Worm (Caenorhabditis elegans) whole organism, L3 larva: Measurements from ENCODE around the gene nspb-11.

Experiments
- ama-1 ChIP-seq: fragments of 150-350 bp; optimal IDR thresholded peaks from 2 replicates; lab custom pipeline; 2018
- lin-39 ChIP-seq: fragments of 150-350 bp; optimal IDR thresholded peaks from 2 replicates; lab custom pipeline; 2018; ENCODE audit warnings: missing biosample characterization, missing genetic modification reagents, missing genetic modification characterization
- mdl-1 ChIP-seq: fragments of 150-350 bp; optimal IDR thresholded peaks from 2 replicates; lab custom pipeline; 2014; ENCODE audit warnings: missing biosample characterization, missing genetic modification characterization
- nhr-12 ChIP-seq: fragments of 150-350 bp; optimal IDR thresholded peaks from 2 replicates; lab custom pipeline; 2014; ENCODE audit warnings: missing biosample characterization, missing genetic modification characterization
- nhr-23 ChIP-seq: fragments of 150-350 bp; optimal IDR thresholded peaks from 2 replicates; lab custom pipeline; 2014; ENCODE audit warnings: missing biosample characterization, missing genetic modification reagents, missing genetic modification characterization
- nhr-237 ChIP-seq: fragments of 150-350 bp; optimal IDR thresholded peaks from 2 replicates; lab custom pipeline; 2014; ENCODE audit warnings: missing biosample characterization, missing genetic modification characterization
- nhr-28 ChIP-seq: fragments of 150-350 bp; optimal IDR thresholded peaks from 2 replicates; lab custom pipeline; 2014; ENCODE audit warnings: missing biosample characterization, missing genetic modification characterization
- nhr-76 ChIP-seq: fragments of 150-350 bp; sonication (generic microtip); optimal IDR thresholded peaks from 5 replicates; lab custom pipeline; 2014; ENCODE audit warnings: missing biosample characterization, missing genetic modification characterization
- pqm-1 ChIP-seq: fragments of 150-350 bp; optimal IDR thresholded peaks from 2 replicates; lab custom pipeline; 2017; ENCODE audit warnings: missing biosample characterization, missing genetic modification characterization, inconsistent platforms
- snpc-4 ChIP-seq: fragments of 150-350 bp; optimal IDR thresholded peaks from 2 replicates; lab custom pipeline; 2014; ENCODE audit warnings: missing biosample characterization, missing genetic modification characterization
- unc-62 ChIP-seq: fragments of 150-350 bp; sonication (generic microtip); optimal IDR thresholded peaks from 4 replicates; lab custom pipeline; 2014; ENCODE audit warnings: missing biosample characterization, missing genetic modification reagents, missing genetic modification characterization

- TF ChIP-seq nhr-237 (tag; lab: Kevin White, UChicago): no peak
- TF ChIP-seq nhr-12: no peak
- TF ChIP-seq nhr-23 (tag; lab: Kevin White, UChicago): no peak
- TF ChIP-seq lin-39 (tag; lab: Kevin White, UChicago): no peak
- no peak for TF ChIP-seq mdl-1 (tag; lab: Kevin White, UChicago)
- no peak for TF ChIP-seq snpc-4 (tag; lab: Kevin White, UChicago)
- TF ChIP-seq ama-1 (lab: Kevin White, UChicago): no peak
- no peak for TF ChIP-seq pqm-1 (tag; lab: Kevin White, UChicago)
- no peak for TF ChIP-seq nhr-76
- TF ChIP-seq nhr-28: no peak
- TF ChIP-seq unc-62 (GFP tag; lab: Kevin White, UChicago): no peak
Measured at ce11 chrII:12908779-12909178, 1.6 kb downstream of the nspb-11 start, which contains the start of gene ddn-2.
